Fruit fly (Drosophila melanogaster): ENCODE results near the gene CG34417.

- TF ChIP-seq ttk (optimal IDR thresholded peaks at IDR 0.05) = no peak
- no peak for TF ChIP-seq h (optimal IDR thresholded peaks at IDR 0.05)
- TF ChIP-seq psq (optimal IDR thresholded peaks at IDR 0.05) = no peak
- TF ChIP-seq Sin3A (optimal IDR thresholded peaks at IDR 0.05) = no peak
These were observed 16.4 kb upstream of the CG34417 start, which contains the start of the genes CG42340 and CG3918 for dm6 chrX:6524217-6524616.

Data from Kc167 (cell line).